ENCODE assay signal across 5 fruit fly cellular contexts in the genomic region with DNA sequence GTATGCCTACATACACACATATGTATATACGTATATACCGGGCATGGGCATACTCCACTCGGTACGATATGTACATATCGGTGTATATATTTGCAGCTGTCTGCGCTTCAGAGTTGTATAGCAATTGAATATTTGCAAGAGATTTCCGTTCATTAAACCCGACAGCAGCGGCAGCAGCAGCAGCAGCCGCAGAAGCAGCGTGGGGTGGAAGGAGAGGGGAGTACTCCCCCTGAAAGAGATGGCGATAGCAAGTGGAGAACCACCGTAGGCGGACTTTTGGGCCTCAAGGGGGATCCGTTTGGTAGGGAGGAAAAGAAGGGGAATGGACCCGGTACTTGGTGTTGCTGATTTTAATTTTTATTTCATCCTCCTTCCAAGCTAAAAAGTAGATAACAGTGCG.
TF ChIP-seq lines count a peak whose summit lies in the region.

No protein-coding gene starts in this region.

- TF ChIP-seq CTCF in whole organism, embryonic (GFP tag; optimal IDR thresholded peaks at IDR 0.05; lab: Kevin White, UChicago), result no peak

TF ChIP-seq in whole organism, 6 proteins besides CTCF, POLR2A, EP300 and RAD21:
- TF ChIP-seq pan (optimal IDR thresholded peaks at IDR 0.05; lab: Kevin White, UChicago) (no peak), usp (GFP tag; optimal IDR thresholded peaks at IDR 0.05; lab: Kevin White, UChicago) (no peak), CG8478 (optimal IDR thresholded peaks at IDR 0.05; lab: Kevin White, UChicago) (no peak), EcR (GFP tag; optimal IDR thresholded peaks at IDR 0.05; lab: Kevin White, UChicago) (peak; percentile 84 to 98)
TF ChIP-seq in whole organism: peak in this region for 1.

TF ChIP-seq in whole organism, embryonic, 481 proteins besides CTCF, POLR2A, EP300 and RAD21:
- TF ChIP-seq zfh1 (GFP tag; IDR thresholded peaks at IDR 0.05; lab: Robert Waterston, UW) (no peak), aop (GFP tag; IDR thresholded peaks at IDR 0.05; lab: Robert Waterston, UW) (no peak), nom (GFP tag; optimal IDR thresholded peaks at IDR 0.05; lab: Kevin White, UChicago) (peak; percentile 82), CG1832 (GFP tag; optimal IDR thresholded peaks at IDR 0.05; lab: Kevin White, UChicago) (peak; percentile 35), Ets65A (GFP tag; lab: Kevin White, UChicago) (peak; percentile 74), Drgx (GFP tag; IDR thresholded peaks at IDR 0.05; lab: Robert Waterston, UW) (peak; percentile 47; the same call in 1 of the 2 replicates), kay (GFP tag; optimal IDR thresholded peaks at IDR 0.05; lab: Kevin White, UChicago) (no peak), cg (GFP tag; optimal IDR thresholded peaks at IDR 0.05; lab: Kevin White, UChicago) (peak; percentile 0), Rx (GFP tag; IDR thresholded peaks at IDR 0.05; lab: Robert Waterston, UW) (no peak), CG42726 (GFP tag; IDR thresholded peaks at IDR 0.05; lab: Robert Waterston, UW; ENCODE audit: partially characterized antibody) (no peak), Asciz (GFP tag; optimal IDR thresholded peaks at IDR 0.05; lab: Kevin White, UChicago) (no peak), crol (GFP tag; IDR thresholded peaks at IDR 0.05; lab: Robert Waterston, UW) (peak; percentile 74)

TF ChIP-seq in whole organism, prepupa, 60 proteins besides CTCF, POLR2A, EP300 and RAD21 (continues in another document):
- TF ChIP-seq CG6854 (GFP tag; optimal IDR thresholded peaks at IDR 0.05; lab: Kevin White, UChicago) (peak; percentile 0), pdm3 (GFP tag; optimal IDR thresholded peaks at IDR 0.05; lab: Kevin White, UChicago) (no peak), Sox102F (GFP tag; optimal IDR thresholded peaks at IDR 0.05; lab: Kevin White, UChicago) (no peak), Eip78C (GFP tag; lab: Kevin White, UChicago) (peak; percentile 90), CG4318 (GFP tag; optimal IDR thresholded peaks at IDR 0.05; lab: Kevin White, UChicago) (no peak), CG6163 (GFP tag; IDR thresholded peaks at IDR 0.05; lab: Robert Waterston, UW) (peak; percentile 75), CG11294 (GFP tag; IDR thresholded peaks at IDR 0.05; lab: Robert Waterston, UW) (no peak), Blimp-1 (GFP tag; optimal IDR thresholded peaks at IDR 0.05; lab: Kevin White, UChicago) (peak; percentile 18), OdsH (GFP tag; optimal IDR thresholded peaks at IDR 0.05; lab: Kevin White, UChicago) (no peak), CG8632 (GFP tag; optimal IDR thresholded peaks at IDR 0.05; lab: Kevin White, UChicago) (peak; percentile 5), Sox15 (GFP tag; optimal IDR thresholded peaks at IDR 0.05; lab: Kevin White, UChicago) (no peak), CG8319 (GFP tag; optimal IDR thresholded peaks at IDR 0.05; lab: Kevin White, UChicago) (no peak), CG6808 (GFP tag; optimal IDR thresholded peaks at IDR 0.05; lab: Kevin White, UChicago) (peak; percentile 56), CG34406 (GFP tag; optimal IDR thresholded peaks at IDR 0.05; lab: Kevin White, UChicago) (no peak), fd59A (GFP tag; optimal IDR thresholded peaks at IDR 0.05; lab: Kevin White, UChicago) (no peak), CG32006 (GFP tag; optimal IDR thresholded peaks at IDR 0.05; lab: Kevin White, UChicago) (no peak), CG10631 (GFP tag; optimal IDR thresholded peaks at IDR 0.05; lab: Kevin White, UChicago) (no peak), esn (GFP tag; optimal IDR thresholded peaks at IDR 0.05; lab: Kevin White, UChicago) (no peak), Ets21C (GFP tag; optimal IDR thresholded peaks at IDR 0.05; lab: Kevin White, UChicago) (no peak), CG8119 (GFP tag; IDR thresholded peaks at IDR 0.05; lab: Robert Waterston, UW) (peak; percentile 45; the same call in 1 of the 3 replicates), Sox14 (GFP tag; optimal IDR thresholded peaks at IDR 0.05; lab: Kevin White, UChicago) (peak; percentile 70), CG16779 (tag; optimal IDR thresholded peaks at IDR 0.05; lab: Kevin White, UChicago) (peak; percentile 55), CG31627 (GFP tag; optimal IDR thresholded peaks at IDR 0.05; lab: Kevin White, UChicago) (no peak), CG6792 (GFP tag; optimal IDR thresholded peaks at IDR 0.05; lab: Kevin White, UChicago) (no peak)

TF ChIP-seq in whole organism, pupa, 21 proteins besides CTCF, POLR2A, EP300 and RAD21:
- TF ChIP-seq CG4496 (GFP tag; IDR thresholded peaks at IDR 0.05; lab: Robert Waterston, UW) (peak; percentile 67), CG13204 (GFP tag; optimal IDR thresholded peaks at IDR 0.05; lab: Kevin White, UChicago) (peak; percentile 98), Snoo (tag; optimal IDR thresholded peaks at IDR 0.05; lab: Kevin White, UChicago) (no peak), fd96Ca (GFP tag; IDR thresholded peaks at IDR 0.05; lab: Robert Waterston, UW) (peak; percentile 65; the same call in 2 of the 3 replicates), CG14655 (GFP tag; optimal IDR thresholded peaks at IDR 0.05; lab: Kevin White, UChicago) (peak; percentile 37), gl (tag; optimal IDR thresholded peaks at IDR 0.05; lab: Kevin White, UChicago) (peak; percentile 42), EcR (GFP tag; optimal IDR thresholded peaks at IDR 0.05; lab: Kevin White, UChicago) (peak; percentile 100), CG15710 (tag; optimal IDR thresholded peaks at IDR 0.05; lab: Kevin White, UChicago) (no peak), Pif1A (GFP tag; optimal IDR thresholded peaks at IDR 0.05; lab: Kevin White, UChicago) (peak; percentile 2), CG8159 (tag; optimal IDR thresholded peaks at IDR 0.05; lab: Kevin White, UChicago) (peak; percentile 1), rn (GFP tag; IDR thresholded peaks at IDR 0.05; lab: Robert Waterston, UW) (0 out of 2 replicates have a peak, but pooled peaks have one; percentile 12), Pif1B (GFP tag; optimal IDR thresholded peaks at IDR 0.05; lab: Kevin White, UChicago) (peak; percentile 51), CG32121 (GFP tag; IDR thresholded peaks at IDR 0.05; lab: Robert Waterston, UW) (0 out of 2 replicates have a peak, but pooled peaks have one; percentile 58), CG34367 (tag; optimal IDR thresholded peaks at IDR 0.05; lab: Kevin White, UChicago) (no peak), CG8301 (tag; optimal IDR thresholded peaks at IDR 0.05; lab: Kevin White, UChicago) (peak; percentile 20), D1 (tag; optimal IDR thresholded peaks at IDR 0.05; lab: Kevin White, UChicago) (no peak)

TF ChIP-seq in whole organism, wandering third instar larva, 38 proteins besides CTCF, POLR2A, EP300 and RAD21:
- TF ChIP-seq Rel (GFP tag; optimal IDR thresholded peaks at IDR 0.05; lab: Kevin White, UChicago), result no peak
- peak; percentile 96 for TF ChIP-seq Rel (tag; optimal IDR thresholded peaks at IDR 0.05; lab: Kevin White, UChicago)
- peak; percentile 39 for TF ChIP-seq br (GFP tag; optimal IDR thresholded peaks at IDR 0.05; lab: Kevin White, UChicago)
- no peak for TF ChIP-seq CG9705 (GFP tag; optimal IDR thresholded peaks at IDR 0.05; lab: Kevin White, UChicago)
- peak; percentile 9 for TF ChIP-seq Sp1 (GFP tag; optimal IDR thresholded peaks at IDR 0.05; lab: Kevin White, UChicago)
- peak; percentile 62 for TF ChIP-seq Hnf4 (GFP tag; optimal IDR thresholded peaks at IDR 0.05; lab: Kevin White, UChicago)
- TF ChIP-seq h (GFP tag; optimal IDR thresholded peaks at IDR 0.05; lab: Kevin White, UChicago), result no peak
- TF ChIP-seq psq (GFP tag; optimal IDR thresholded peaks at IDR 0.05; lab: Kevin White, UChicago), result peak; percentile 48
- TF ChIP-seq lola (GFP tag; optimal IDR thresholded peaks at IDR 0.05; lab: Kevin White, UChicago), result no peak
